Fruit fly (Drosophila melanogaster): ENCODE measurements around the gene sba.

Gene sba

DNA sequence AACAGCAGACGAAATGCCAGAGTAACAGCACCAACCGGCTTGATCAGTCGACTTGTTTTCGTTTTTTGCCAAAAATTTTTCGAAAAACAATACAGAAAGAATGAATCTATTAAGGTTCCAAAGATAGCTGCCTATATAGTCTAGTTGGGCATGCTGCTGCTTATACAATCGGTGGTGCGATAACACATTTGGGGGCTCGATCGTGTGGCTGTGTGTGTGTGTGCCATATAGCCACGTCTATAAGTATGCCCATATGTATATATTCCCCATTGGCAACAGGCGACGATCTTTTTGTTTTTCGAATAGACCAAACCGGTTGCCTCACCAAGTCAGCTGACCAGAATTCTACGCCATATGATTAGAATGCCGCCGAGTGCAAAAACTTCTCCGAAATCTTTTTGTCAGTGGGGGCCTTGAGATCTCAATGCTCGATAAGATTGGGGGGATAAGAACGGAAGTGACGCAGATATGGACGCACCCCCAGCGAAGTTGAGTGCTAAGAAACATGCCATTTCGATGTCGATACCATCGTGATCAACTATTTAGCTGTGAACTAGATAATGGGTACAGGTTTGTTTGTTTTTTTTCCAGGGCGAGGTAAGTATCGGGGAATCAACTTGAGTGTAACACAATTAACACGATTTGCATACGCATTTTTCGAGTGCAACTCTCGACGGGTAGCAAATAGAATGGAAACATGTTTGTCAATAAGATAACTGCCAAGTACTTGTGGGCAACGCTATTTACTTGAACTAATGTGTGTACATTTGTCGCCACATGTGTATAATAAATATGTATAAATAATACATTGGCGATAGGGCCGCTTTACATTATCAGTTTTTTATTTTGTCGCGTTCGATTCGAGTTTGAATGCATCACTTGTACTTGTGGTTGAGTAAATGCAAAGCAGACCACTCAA is 17.4 kb upstream of the sba start:
- peak; percentile 35; the same call in 1 of the 2 replicates for TF ChIP-seq CkIIα-i1 (GFP tag; IDR thresholded peaks at IDR 0.05)
- TF ChIP-seq CG4707 (GFP tag; optimal IDR thresholded peaks at IDR 0.05), result peak; percentile 87
- peak; percentile 61 for TF ChIP-seq ash1 (GFP tag; optimal IDR thresholded peaks at IDR 0.05)
- TF ChIP-seq CrebB (tag; optimal IDR thresholded peaks at IDR 0.05), result peak; percentile 93
- TF ChIP-seq CG17612 (GFP tag; IDR thresholded peaks at IDR 0.05), result no peak
- peak; percentile 29; the same call in 1 of the 2 replicates for TF ChIP-seq ap (GFP tag; IDR thresholded peaks at IDR 0.05)
- peak; percentile 53 for TF ChIP-seq Drgx (GFP tag; IDR thresholded peaks at IDR 0.05)
- peak; percentile 75 for TF ChIP-seq Fer3 (tag; optimal IDR thresholded peaks at IDR 0.05)
- no peak; the same call in 2 of the 3 replicates for TF ChIP-seq CG6175 (GFP tag; IDR thresholded peaks at IDR 0.05)
- peak; percentile 20 for TF ChIP-seq her (GFP tag; optimal IDR thresholded peaks at IDR 0.05)
- peak; percentile 47 for TF ChIP-seq pum (GFP tag; optimal IDR thresholded peaks at IDR 0.05)
- peak; percentile 57 for TF ChIP-seq CG14441 (GFP tag; IDR thresholded peaks at IDR 0.05)
- peak; percentile 78 for TF ChIP-seq unpg (GFP tag; optimal IDR thresholded peaks at IDR 0.05)
- peak; percentile 41; the same call in 1 of the 2 replicates for TF ChIP-seq wor (GFP tag; IDR thresholded peaks at IDR 0.05)
- TF ChIP-seq br (optimal IDR thresholded peaks at IDR 0.05), result no peak
- TF ChIP-seq CG12659 (GFP tag; optimal IDR thresholded peaks at IDR 0.05), result peak; percentile 82
- TF ChIP-seq CG12942 (GFP tag; optimal IDR thresholded peaks at IDR 0.05), result peak; percentile 77
- peak; percentile 72 for TF ChIP-seq Side (GFP tag; optimal IDR thresholded peaks at IDR 0.05)
- peak; percentile 87 for TF ChIP-seq sob (GFP tag; IDR thresholded peaks at IDR 0.05)
- TF ChIP-seq Atf-2 (GFP tag; optimal IDR thresholded peaks at IDR 0.05), result peak; percentile 44
- peak; percentile 91 for TF ChIP-seq Kr (GFP tag; optimal IDR thresholded peaks at IDR 0.05)
- peak; percentile 60 for TF ChIP-seq NC2α (GFP tag; optimal IDR thresholded peaks at IDR 0.05)
- peak; percentile 89 for TF ChIP-seq CG12299 (tag; optimal IDR thresholded peaks at IDR 0.05)
- peak; percentile 59 for TF ChIP-seq kay (GFP tag; optimal IDR thresholded peaks at IDR 0.05)
- TF ChIP-seq NC2β (GFP tag; optimal IDR thresholded peaks at IDR 0.05), result peak; percentile 81
- TF ChIP-seq toy (GFP tag; IDR thresholded peaks at IDR 0.05), result peak; percentile 47; the same call in 1 of the 2 replicates
- TF ChIP-seq CG2202 (tag; optimal IDR thresholded peaks at IDR 0.05), result peak; percentile 94
- no peak for TF ChIP-seq D (optimal IDR thresholded peaks at IDR 0.05)
- peak; percentile 87 for TF ChIP-seq D (GFP tag; optimal IDR thresholded peaks at IDR 0.05)
- TF ChIP-seq CG7987 (GFP tag; optimal IDR thresholded peaks at IDR 0.05), result peak; percentile 84
- peak; percentile 65 for TF ChIP-seq CG43689 (GFP tag; IDR thresholded peaks at IDR 0.05)
- no peak for TF ChIP-seq sna (GFP tag; IDR thresholded peaks at IDR 0.05; ENCODE audit: partially characterized antibody)
- no peak for TF ChIP-seq GATAe (GFP tag; conservative IDR thresholded peaks at IDR 0.05)
- TF ChIP-seq chif (GFP tag; optimal IDR thresholded peaks at IDR 0.05), result peak; percentile 49 to 80
- TF ChIP-seq h (optimal IDR thresholded peaks at IDR 0.05), result no peak
- no peak for TF ChIP-seq CG42726 (GFP tag; IDR thresholded peaks at IDR 0.05; ENCODE audit: partially characterized antibody)
- TF ChIP-seq gfzf (GFP tag; optimal IDR thresholded peaks at IDR 0.05), result no peak
- no peak for TF ChIP-seq tx (GFP tag; optimal IDR thresholded peaks at IDR 0.05)
- peak; percentile 42 for TF ChIP-seq en (GFP tag; optimal IDR thresholded peaks at IDR 0.05)
- TF ChIP-seq ttk (GFP tag; IDR thresholded peaks at IDR 0.05), result no peak
- peak; percentile 61 for TF ChIP-seq fd96Cb (tag; optimal IDR thresholded peaks at IDR 0.05)
- TF ChIP-seq klu (GFP tag; IDR thresholded peaks at IDR 0.05), result no peak
- no peak for TF ChIP-seq Opbp (GFP tag; IDR thresholded peaks at IDR 0.05; ENCODE audit: partially characterized antibody)
- TF ChIP-seq Nf-YC (tag; optimal IDR thresholded peaks at IDR 0.05), result peak; percentile 40
- TF ChIP-seq CG30431 (GFP tag; optimal IDR thresholded peaks at IDR 0.05), result peak; percentile 37
- TF ChIP-seq CG5180 (GFP tag; optimal IDR thresholded peaks at IDR 0.05), result peak; percentile 86
- peak; percentile 87 for TF ChIP-seq zfh1 (GFP tag; IDR thresholded peaks at IDR 0.05)
- TF ChIP-seq CG7745 (tag; optimal IDR thresholded peaks at IDR 0.05), result peak; percentile 87
- TF ChIP-seq NK7.1 (GFP tag; optimal IDR thresholded peaks at IDR 0.05), result peak; percentile 56
- peak; percentile 71 for TF ChIP-seq CG32767 (GFP tag; IDR thresholded peaks at IDR 0.05)

Measured in whole organism, embryonic.